Worm (Caenorhabditis elegans) whole organism, L4 larva: ENCODE results near the gene arl-1.

Source experiments
- fos-1 ChIP-seq: fragments of 150-350 bp; optimal IDR thresholded peaks from 2 replicates; lab custom pipeline; 2014; ENCODE audit warnings: missing biosample characterization, missing genetic modification characterization
- mep-1 ChIP-seq: fragments of 150-350 bp; sonication (generic microtip); optimal IDR thresholded peaks from 3 replicates; lab custom pipeline; 2014; ENCODE audit warnings: missing biosample characterization, missing genetic modification characterization

- TF ChIP-seq fos-1 (tag; lab: Kevin White, UChicago) (no peak), mep-1 (tag; lab: Kevin White, UChicago) (peak; percentile 53)
Measured at ce11 chrII:8585036-8585627, 3.3 kb downstream of the arl-1 start, which contains the start of gene F54C9.11.
